ENCODE assay signal across 8 worm cellular contexts in genomic region chrX:7680545-7681330, ce11.
TF ChIP-seq lines count a peak whose summit lies in the region.

Gene stn-2 (minus strand): TSS chrX:7680619.

TF ChIP-seq in whole organism, L1 larva, 84 proteins besides CTCF, POLR2A, EP300 and RAD21 (continues in another document):
- TF ChIP-seq nhr-85 (tag; lab: Kevin White, UChicago) = no peak
- peak; percentile 34 for TF ChIP-seq lin-14 (GFP tag; optimal IDR thresholded peaks at IDR 0.05; lab: Kevin White, UChicago)
- TF ChIP-seq ceh-8 (GFP tag; optimal IDR thresholded peaks at IDR 0.05; lab: Kevin White, UChicago) = no peak
- no peak for TF ChIP-seq fos-1 (tag; optimal IDR thresholded peaks at IDR 0.05; lab: Kevin White, UChicago)
- TF ChIP-seq sptf-1 (tag; optimal IDR thresholded peaks at IDR 0.05; lab: Kevin White, UChicago) = no peak
- no peak for TF ChIP-seq vab-15 (tag; optimal IDR thresholded peaks at IDR 0.05; lab: Kevin White, UChicago)
- peak in 1 of 2 experiments; percentile 9 for TF ChIP-seq mdl-1 (tag; optimal IDR thresholded peaks at IDR 0.05; lab: Kevin White, UChicago)
- TF ChIP-seq aha-1 (tag; optimal IDR thresholded peaks at IDR 0.05; lab: Kevin White, UChicago) = no peak
- TF ChIP-seq nhr-237 (tag; optimal IDR thresholded peaks at IDR 0.05; lab: Kevin White, UChicago) = no peak
- no peak for TF ChIP-seq fkh-8 (tag; optimal IDR thresholded peaks at IDR 0.05; lab: Kevin White, UChicago)
- no peak for TF ChIP-seq nhr-84 (tag; optimal IDR thresholded peaks at IDR 0.05; lab: Kevin White, UChicago)
- no peak for TF ChIP-seq hpl-2 (GFP tag; optimal IDR thresholded peaks at IDR 0.05; lab: Kevin White, UChicago)

TF ChIP-seq in whole organism, L2 larva, 48 proteins besides CTCF, POLR2A, EP300 and RAD21:
- TF ChIP-seq sma-9 (GFP tag; optimal IDR thresholded peaks at IDR 0.05; lab: Kevin White, UChicago) (peak; percentile 31), sma-9 (tag; optimal IDR thresholded peaks at IDR 0.05; lab: Kevin White, UChicago) (no peak), lin-13 (GFP tag; optimal IDR thresholded peaks at IDR 0.05; lab: Kevin White, UChicago) (no peak), mab-5 (tag; optimal IDR thresholded peaks at IDR 0.05; lab: Kevin White, UChicago) (no peak), fos-1 (tag; optimal IDR thresholded peaks at IDR 0.05; lab: Kevin White, UChicago) (peak; percentile 19), unc-55 (GFP tag; optimal IDR thresholded peaks at IDR 0.05; lab: Kevin White, UChicago) (peak; percentile 14)

TF ChIP-seq in whole organism, L3 larva, 47 proteins besides CTCF, POLR2A, EP300 and RAD21 (continues in another document):
- TF ChIP-seq nhr-43 (tag; optimal IDR thresholded peaks at IDR 0.05; lab: Kevin White, UChicago; ENCODE audit: poor library complexity, severe bottlenecking) (peak; percentile 56), snpc-4 (tag; optimal IDR thresholded peaks at IDR 0.05; lab: Kevin White, UChicago) (no peak), aly-2 (tag; optimal IDR thresholded peaks at IDR 0.05; lab: Kevin White, UChicago) (no peak), lin-15B (tag; optimal IDR thresholded peaks at IDR 0.05; lab: Kevin White, UChicago) (no peak), elt-2 (tag; optimal IDR thresholded peaks at IDR 0.05; lab: Kevin White, UChicago) (peak; percentile 24), ceh-16 (tag; optimal IDR thresholded peaks at IDR 0.05; lab: Kevin White, UChicago) (no peak), ZK546.5 (tag; optimal IDR thresholded peaks at IDR 0.05; lab: Kevin White, UChicago) (no peak), elt-3 (tag; optimal IDR thresholded peaks at IDR 0.05; lab: Kevin White, UChicago) (no peak), ztf-4 (tag; optimal IDR thresholded peaks at IDR 0.05; lab: Kevin White, UChicago) (no peak), fkh-2 (tag; optimal IDR thresholded peaks at IDR 0.05; lab: Kevin White, UChicago) (no peak), pha-4 (tag; optimal IDR thresholded peaks at IDR 0.05; lab: Kevin White, UChicago) (peak; percentile 20), nfya-1 (tag; optimal IDR thresholded peaks at IDR 0.05; lab: Kevin White, UChicago; ENCODE audit: insufficient read depth) (peak; percentile 16), egl-27 (tag; optimal IDR thresholded peaks at IDR 0.05; lab: Kevin White, UChicago) (no peak)

TF ChIP-seq in whole organism, L4 larva, 104 proteins besides CTCF, POLR2A, EP300 and RAD21 (continues in another document):
- 0 out of 2 replicates have a peak, but pooled peaks have one; percentile 17 for TF ChIP-seq tra-1 (GFP tag; IDR thresholded peaks at IDR 0.05; lab: Robert Waterston, UW)
- TF ChIP-seq Y105C5A.15 (GFP tag; IDR thresholded peaks at IDR 0.05; lab: Robert Waterston, UW) = 0 out of 2 replicates have a peak, but pooled peaks have one; percentile 63
- TF ChIP-seq F44E2.7 (GFP tag; IDR thresholded peaks at IDR 0.05; lab: Robert Waterston, UW) = no peak
- TF ChIP-seq nhr-77 (tag; optimal IDR thresholded peaks at IDR 0.05; lab: Kevin White, UChicago) = no peak
- TF ChIP-seq arid-1 (GFP tag; conservative IDR thresholded peaks at IDR 0.05; lab: Robert Waterston, UW) = peak; percentile 75
- TF ChIP-seq mdt-29 (GFP tag; IDR thresholded peaks at IDR 0.05; lab: Robert Waterston, UW) = no peak
- TF ChIP-seq snpc-1.2 (GFP tag; IDR thresholded peaks at IDR 0.05; lab: Robert Waterston, UW) = peak; percentile 70
- TF ChIP-seq ces-1 (GFP tag; optimal IDR thresholded peaks at IDR 0.05; lab: Kevin White, UChicago) = no peak
- 0 out of 2 replicates have a peak, but pooled peaks have one; percentile 37 for TF ChIP-seq T26A8.4 (GFP tag; IDR thresholded peaks at IDR 0.05; lab: Robert Waterston, UW)
- TF ChIP-seq madf-5 (GFP tag; IDR thresholded peaks at IDR 0.05; lab: Robert Waterston, UW) = no peak
- 0 out of 2 replicates have a peak, but pooled peaks have one; percentile 49 for TF ChIP-seq egl-43 (GFP tag; IDR thresholded peaks at IDR 0.05; lab: Robert Waterston, UW)
- TF ChIP-seq mxl-2 (GFP tag; conservative IDR thresholded peaks at IDR 0.05; lab: Robert Waterston, UW) = no peak

TF ChIP-seq in whole organism, late embryonic, 69 proteins besides CTCF, POLR2A, EP300 and RAD21:
- no peak for TF ChIP-seq ttx-3 (tag; optimal IDR thresholded peaks at IDR 0.05; lab: Kevin White, UChicago)
- peak; percentile 40 for TF ChIP-seq unc-55 (GFP tag; optimal IDR thresholded peaks at IDR 0.05; lab: Kevin White, UChicago)
- TF ChIP-seq nhr-232 (tag; optimal IDR thresholded peaks at IDR 0.05; lab: Kevin White, UChicago) = no peak
- TF ChIP-seq gmeb-2 (tag; optimal IDR thresholded peaks at IDR 0.05; lab: Kevin White, UChicago) = no peak
- no peak for TF ChIP-seq F13H6.1 (tag; optimal IDR thresholded peaks at IDR 0.05; lab: Kevin White, UChicago)
- TF ChIP-seq ceh-18 (tag; optimal IDR thresholded peaks at IDR 0.05; lab: Kevin White, UChicago) = no peak

TF ChIP-seq in whole organism, midembryonic, 9 proteins besides CTCF, POLR2A, EP300 and RAD21:
- TF ChIP-seq ztf-29 (GFP tag; IDR thresholded peaks at IDR 0.05; lab: Robert Waterston, UW) = no peak
- peak; percentile 57; the same call in 1 of the 2 replicates for TF ChIP-seq ztf-23 (GFP tag; IDR thresholded peaks at IDR 0.05; lab: Robert Waterston, UW)

TF ChIP-seq in whole organism, mixed stage, embryonic, 35 proteins besides CTCF, POLR2A, EP300 and RAD21:
- TF ChIP-seq unc-39 (tag; optimal IDR thresholded peaks at IDR 0.05; lab: Kevin White, UChicago) (no peak), nhr-237 (tag; optimal IDR thresholded peaks at IDR 0.05; lab: Kevin White, UChicago) (no peak), unc-120 (tag; optimal IDR thresholded peaks at IDR 0.05; lab: Kevin White, UChicago; ENCODE audit: poor library complexity, severe bottlenecking) (peak; percentile 43), ztf-11 (tag; optimal IDR thresholded peaks at IDR 0.05; lab: Kevin White, UChicago) (no peak), elt-3 (tag; optimal IDR thresholded peaks at IDR 0.05; lab: Kevin White, UChicago) (no peak), mep-1 (tag; optimal IDR thresholded peaks at IDR 0.05; lab: Kevin White, UChicago) (no peak), tbx-8 (GFP tag; optimal IDR thresholded peaks at IDR 0.05; lab: Kevin White, UChicago) (no peak), hlh-1 (tag; optimal IDR thresholded peaks at IDR 0.05; lab: Kevin White, UChicago) (peak; percentile 87), ceh-43 (GFP tag; optimal IDR thresholded peaks at IDR 0.05; lab: Kevin White, UChicago) (no peak), ces-1 (GFP tag; optimal IDR thresholded peaks at IDR 0.05; lab: Kevin White, UChicago) (no peak), cnd-1 (tag; optimal IDR thresholded peaks at IDR 0.05; lab: Kevin White, UChicago) (no peak), elt-1 (tag; optimal IDR thresholded peaks at IDR 0.05; lab: Kevin White, UChicago; ENCODE audit: borderline replicate concordance, insufficient read depth) (no peak)

TF ChIP-seq in whole organism, young adult, 124 proteins besides CTCF, POLR2A, EP300 and RAD21 (continues in another document):
- TF ChIP-seq snpc-3.4 (tag; optimal IDR thresholded peaks at IDR 0.05; lab: Kevin White, UChicago) (peak; percentile 56), ceh-91 (GFP tag; IDR thresholded peaks at IDR 0.05; lab: Robert Waterston, UW) (no peak), lsl-1 (GFP tag; optimal IDR thresholded peaks at IDR 0.05; lab: Kevin White, UChicago) (no peak), mcd-1 (GFP tag; IDR thresholded peaks at IDR 0.05; lab: Robert Waterston, UW) (no peak), ekl-4 (GFP tag; IDR thresholded peaks at IDR 0.05; lab: Robert Waterston, UW) (no peak), let-607 (tag; optimal IDR thresholded peaks at IDR 0.05; lab: Kevin White, UChicago) (peak in 1 of 2 experiments; percentile 5), lir-1 (GFP tag; conservative IDR thresholded peaks at IDR 0.05; lab: Robert Waterston, UW) (peak; percentile 18; the same call in 1 of the 2 replicates), egl-44 (GFP tag; IDR thresholded peaks at IDR 0.05; lab: Robert Waterston, UW) (0 out of 2 replicates have a peak, but pooled peaks have one; percentile 12), somi-1 (GFP tag; optimal IDR thresholded peaks at IDR 0.05; lab: Kevin White, UChicago) (no peak), nhr-120 (GFP tag; IDR thresholded peaks at IDR 0.05; lab: Robert Waterston, UW) (no peak), madf-3 (GFP tag; IDR thresholded peaks at IDR 0.05; lab: Robert Waterston, UW) (0 out of 2 replicates have a peak, but pooled peaks have one; percentile 42), rpc-1 (optimal IDR thresholded peaks at IDR 0.05; lab: Kevin White, UChicago) (peak; percentile 85), rpc-1 (tag; optimal IDR thresholded peaks at IDR 0.05; lab: Kevin White, UChicago) (peak; percentile 91), K12H6.12 (tag; optimal IDR thresholded peaks at IDR 0.05; lab: Kevin White, UChicago) (no peak), ceh-100 (GFP tag; IDR thresholded peaks at IDR 0.05; lab: Robert Waterston, UW) (no peak), F49E8.2 (tag; optimal IDR thresholded peaks at IDR 0.05; lab: Kevin White, UChicago; ENCODE audit: insufficient read depth) (peak; percentile 6), ceh-58 (GFP tag; IDR thresholded peaks at IDR 0.05; lab: Robert Waterston, UW) (no peak), mxl-1 (tag; optimal IDR thresholded peaks at IDR 0.05; lab: Kevin White, UChicago) (peak; percentile 42), F37B4.10 (GFP tag; IDR thresholded peaks at IDR 0.05; lab: Robert Waterston, UW) (no peak), B0035.1 (tag; optimal IDR thresholded peaks at IDR 0.05; lab: Kevin White, UChicago) (no peak), K11D2.4 (GFP tag; IDR thresholded peaks at IDR 0.05; lab: Robert Waterston, UW) (no peak), unc-62 (GFP tag; optimal IDR thresholded peaks at IDR 0.05; lab: Kevin White, UChicago) (no peak), B0019.2 (GFP tag; conservative IDR thresholded peaks at IDR 0.05; lab: Robert Waterston, UW) (no peak), ZK185.1 (tag; optimal IDR thresholded peaks at IDR 0.05; lab: Kevin White, UChicago; ENCODE audit: poor library complexity, severe bottlenecking) (peak; percentile 60), snpc-1.3 (tag; optimal IDR thresholded peaks at IDR 0.05; lab: Kevin White, UChicago; ENCODE audit: insufficient read depth) (no peak), ceh-40 (GFP tag; IDR thresholded peaks at IDR 0.05; lab: Robert Waterston, UW) (no peak), dpl-1 (GFP tag; optimal IDR thresholded peaks at IDR 0.05; lab: Kevin White, UChicago) (peak; percentile 3), F57A8.1 (GFP tag; optimal IDR thresholded peaks at IDR 0.05; lab: Kevin White, UChicago) (no peak), ztf-25 (GFP tag; IDR thresholded peaks at IDR 0.05; lab: Robert Waterston, UW) (no peak), Y53G8AR.9 (GFP tag; conservative IDR thresholded peaks at IDR 0.05; lab: Robert Waterston, UW) (no peak), Y79H2A.3 (GFP tag; conservative IDR thresholded peaks at IDR 0.05; lab: Robert Waterston, UW) (no peak), xnd-1 (tag; optimal IDR thresholded peaks at IDR 0.05; lab: Kevin White, UChicago) (no peak), athp-1 (tag; optimal IDR thresholded peaks at IDR 0.05; lab: Kevin White, UChicago) (no peak), ets-4 (GFP tag; optimal IDR thresholded peaks at IDR 0.05; lab: Kevin White, UChicago) (no peak), madf-8 (GFP tag; conservative IDR thresholded peaks at IDR 0.05; lab: Robert Waterston, UW) (no peak)
